Worm (Caenorhabditis elegans) whole organism, L1 larva: Measurements from ENCODE around the gene F09F7.6.

Source experiments
- C04F5.9 ChIP-seq: sonication (generic microtip); optimal IDR thresholded peaks from 2 replicates; lab custom pipeline; 2016; ENCODE audit warnings: missing genetic modification characterization, missing compliant biosample characterization
- C16A3.4 ChIP-seq: fragments of 150-350 bp; optimal IDR thresholded peaks from 2 replicates; lab custom pipeline; 2014; ENCODE audit warnings: missing biosample characterization, missing genetic modification characterization
- C34B4.2 ChIP-seq: sonication (generic microtip); optimal IDR thresholded peaks from 2 replicates; lab custom pipeline; 2017; ENCODE audit warnings: mild to moderate bottlenecking, missing genetic modification characterization, missing compliant biosample characterization
- Y116A8C.19 ChIP-seq: sonication (generic microtip); optimal IDR thresholded peaks from 2 replicates; lab custom pipeline; 2016; ENCODE audit warnings: missing compliant biosample characterization, missing genetic modification characterization, borderline replicate concordance
- aly-2 ChIP-seq: fragments of 150-350 bp; optimal IDR thresholded peaks from 2 replicates; lab custom pipeline; 2014; ENCODE audit warnings: missing biosample characterization, missing genetic modification characterization
- ama-1 ChIP-seq: fragments of 150-350 bp; optimal IDR thresholded peaks from 2 replicates; lab custom pipeline; 2014
- blmp-1 ChIP-seq: fragments of 150-350 bp; optimal IDR thresholded peaks from 2 replicates; lab custom pipeline; 2014; ENCODE audit warnings: missing biosample characterization, missing genetic modification characterization
- ceh-63 ChIP-seq: fragments of 200-800 bp; sonication (Bioruptor generic); optimal IDR thresholded peaks from 2 replicates; lab custom pipeline; 2018; ENCODE audit warnings: mild to moderate bottlenecking, missing genetic modification characterization, missing compliant biosample characterization
- ceh-90 ChIP-seq: sonication (generic microtip); optimal IDR thresholded peaks from 2 replicates; lab custom pipeline; 2016; ENCODE audit warnings: missing genetic modification characterization, missing compliant biosample characterization
- dpl-1 ChIP-seq, 3 experiments: fragments of 150-350 bp in 2 of 3; sonication (generic microtip) in 1 of 3; optimal IDR thresholded peaks; 2 replicates each; lab custom pipeline; 2014 to 2017; ENCODE audit warnings: missing biosample characterization in 3 of 3, missing genetic modification characterization in 3 of 3, missing genetic modification reagents in 3 of 3
- efl-1 ChIP-seq, 4 experiments: fragments of 150-350 bp; optimal IDR thresholded peaks in 3 of 4; peaks in 1 of 4; 1 replicate in 1 of 4; 2 replicates in 3 of 4; lab custom pipeline; 2014; ENCODE audit warnings: missing biosample characterization in 2 of 4, missing genetic modification characterization in 2 of 4, missing genetic modification reagents in 2 of 4
- efl-3 ChIP-seq: fragments of 200-800 bp; sonication (Bioruptor generic); optimal IDR thresholded peaks from 2 replicates; lab custom pipeline; 2018; ENCODE audit warnings: mild to moderate bottlenecking, missing genetic modification characterization, missing compliant biosample characterization
- elt-2 ChIP-seq: sonication (generic microtip); optimal IDR thresholded peaks from 2 replicates; lab custom pipeline; 2016; ENCODE audit warnings: missing genetic modification characterization, mild to moderate bottlenecking, inconsistent platforms, missing compliant biosample characterization, missing genetic modification reagents
- fkh-10 ChIP-seq: sonication (generic microtip); optimal IDR thresholded peaks from 2 replicates; lab custom pipeline; 2017; ENCODE audit warnings: missing biosample characterization, missing genetic modification reagents, missing genetic modification characterization
- fkh-8 ChIP-seq: sonication (generic microtip); optimal IDR thresholded peaks from 2 replicates; lab custom pipeline; 2016; ENCODE audit warnings: mild to moderate bottlenecking, missing genetic modification characterization, missing compliant biosample characterization
- fos-1 ChIP-seq: fragments of 150-350 bp; optimal IDR thresholded peaks from 2 replicates; lab custom pipeline; 2014; ENCODE audit warnings: missing biosample characterization, missing genetic modification characterization
- grh-1 ChIP-seq: fragments of 200-800 bp; sonication (Bioruptor generic); IDR thresholded peaks from 2 replicates; pipeline ENCODE4 v1.3.6; 2022; ENCODE audit warnings: missing genetic modification reagents, missing genetic modification characterization, missing compliant biosample characterization
- hlh-4 ChIP-seq: sonication (generic microtip); optimal IDR thresholded peaks from 2 replicates; lab custom pipeline; 2016; ENCODE audit warnings: mild to moderate bottlenecking, missing genetic modification characterization, missing compliant biosample characterization
- hpl-2 ChIP-seq: fragments of 150-350 bp; optimal IDR thresholded peaks from 2 replicates; lab custom pipeline; 2014; ENCODE audit warnings: missing biosample characterization, missing genetic modification reagents, missing genetic modification characterization
- isw-1 ChIP-seq: fragments of 200-800 bp; sonication (Bioruptor generic); IDR thresholded peaks from 2 replicates; pipeline ENCODE4 v1.3.6; 2022; ENCODE audit warnings: missing genetic modification characterization, missing compliant biosample characterization
- jun-1 ChIP-seq: fragments of 150-350 bp; optimal IDR thresholded peaks from 2 replicates; lab custom pipeline; 2014; ENCODE audit warnings: missing biosample characterization, missing genetic modification reagents, missing genetic modification characterization
- lin-13 ChIP-seq: fragments of 150-350 bp; optimal IDR thresholded peaks from 2 replicates; lab custom pipeline; 2014; ENCODE audit warnings: missing biosample characterization, missing genetic modification reagents, missing genetic modification characterization
- lin-35 ChIP-seq, 2 experiments: fragments of 150-350 bp; optimal IDR thresholded peaks; 2 replicates each; lab custom pipeline; 2014; ENCODE audit warnings: missing biosample characterization in 2 of 2, missing genetic modification characterization in 2 of 2, missing genetic modification reagents in 2 of 2
- lin-39 ChIP-seq: fragments of 150-350 bp; optimal IDR thresholded peaks from 2 replicates; lab custom pipeline; 2014; ENCODE audit warnings: missing biosample characterization, missing genetic modification reagents, missing genetic modification characterization
- lir-3 ChIP-seq: sonication (generic microtip); optimal IDR thresholded peaks from 2 replicates; lab custom pipeline; 2016; ENCODE audit warnings: mild to moderate bottlenecking, missing genetic modification characterization, moderate library complexity, missing compliant biosample characterization; ENCODE audit not compliant: poor library complexity
- mep-1 ChIP-seq: fragments of 150-350 bp; optimal IDR thresholded peaks from 2 replicates; lab custom pipeline; 2014; ENCODE audit warnings: missing biosample characterization, missing genetic modification characterization
- nhr-20 ChIP-seq: sonication (generic microtip); optimal IDR thresholded peaks from 2 replicates; lab custom pipeline; 2016; ENCODE audit warnings: mild to moderate bottlenecking, missing genetic modification characterization, missing compliant biosample characterization
- nhr-47 ChIP-seq: sonication (generic microtip); optimal IDR thresholded peaks from 2 replicates; lab custom pipeline; 2016; ENCODE audit warnings: mild to moderate bottlenecking, missing genetic modification characterization, moderate library complexity, missing compliant biosample characterization
- nhr-71 ChIP-seq: sonication (generic microtip); optimal IDR thresholded peaks from 2 replicates; lab custom pipeline; 2016; ENCODE audit warnings: mild to moderate bottlenecking, missing genetic modification characterization, moderate library complexity, missing compliant biosample characterization
- nhr-84 ChIP-seq: sonication (generic microtip); optimal IDR thresholded peaks from 2 replicates; lab custom pipeline; 2017; ENCODE audit warnings: missing biosample characterization, missing genetic modification characterization
- nhr-85 ChIP-seq: sonication (generic microtip); peaks from one replicate; lab custom pipeline; 2016; ENCODE audit warnings: missing genetic modification characterization, inconsistent platforms, missing compliant biosample characterization
- nhr-90 ChIP-seq: sonication (generic microtip); optimal IDR thresholded peaks from 2 replicates; lab custom pipeline; 2016; ENCODE audit warnings: mild to moderate bottlenecking, missing genetic modification characterization, missing compliant biosample characterization; ENCODE audit not compliant: poor library complexity
- pag-3 ChIP-seq: sonication (generic microtip); optimal IDR thresholded peaks from 2 replicates; lab custom pipeline; 2017; ENCODE audit warnings: missing genetic modification characterization, mild to moderate bottlenecking, missing compliant biosample characterization, antibody characterized with exemption, borderline replicate concordance; ENCODE audit not compliant: insufficient read depth
- pax-3 ChIP-seq: fragments of 200-800 bp; sonication (Bioruptor generic); optimal IDR thresholded peaks from 2 replicates; lab custom pipeline; 2018; ENCODE audit warnings: mild to moderate bottlenecking, missing genetic modification characterization, moderate library complexity, missing compliant biosample characterization
- pqm-1 ChIP-seq: sonication (generic microtip); optimal IDR thresholded peaks from 3 replicates; lab custom pipeline; 2017; ENCODE audit warnings: missing biosample characterization, missing genetic modification characterization
- skn-1 ChIP-seq: fragments of 150-350 bp; optimal IDR thresholded peaks from 2 replicates; lab custom pipeline; 2014; ENCODE audit warnings: missing biosample characterization, missing genetic modification characterization
- snu-23 ChIP-seq: sonication (generic microtip); optimal IDR thresholded peaks from 2 replicates; lab custom pipeline; 2016; ENCODE audit warnings: missing genetic modification characterization, missing compliant biosample characterization
- sup-37 ChIP-seq: fragments of 200-800 bp; sonication (Bioruptor generic); optimal IDR thresholded peaks from 2 replicates; lab custom pipeline; 2018; ENCODE audit warnings: mild to moderate bottlenecking, missing genetic modification characterization, missing compliant biosample characterization
- swsn-7 ChIP-seq: sonication (generic microtip); optimal IDR thresholded peaks from 2 replicates; lab custom pipeline; 2016; ENCODE audit warnings: missing genetic modification characterization, missing compliant biosample characterization
- unc-86 ChIP-seq: sonication (generic microtip); optimal IDR thresholded peaks from 2 replicates; lab custom pipeline; 2016; ENCODE audit warnings: missing genetic modification characterization, missing compliant biosample characterization
- vab-15 ChIP-seq: sonication (generic microtip); optimal IDR thresholded peaks from 2 replicates; lab custom pipeline; 2017; ENCODE audit warnings: missing genotype, mild to moderate bottlenecking, missing genetic modification characterization, missing compliant biosample characterization
- zip-4 ChIP-seq: fragments of 200-800 bp; sonication (Bioruptor generic); optimal IDR thresholded peaks from 2 replicates; lab custom pipeline; 2018; ENCODE audit warnings: mild to moderate bottlenecking, missing genetic modification characterization, moderate library complexity, missing compliant biosample characterization
- ztf-4 ChIP-seq: fragments of 150-350 bp; optimal IDR thresholded peaks from 2 replicates; lab custom pipeline; 2014; ENCODE audit warnings: missing biosample characterization, missing genetic modification characterization

The F09F7.6 gene

ce11 chrIII:5506023-5506597, 45.8 kb downstream of the F09F7.6 start (continued):
- TF ChIP-seq elt-2 (tag; lab: Kevin White, UChicago): peak; percentile 61
- TF ChIP-seq, all 84 proteins: peak for 16

- no peak for TF ChIP-seq lin-39 (tag; lab: Kevin White, UChicago)
- TF ChIP-seq jun-1 (tag; lab: Kevin White, UChicago): no peak
- TF ChIP-seq C04F5.9 (tag; lab: Kevin White, UChicago): no peak
- no peak for TF ChIP-seq mep-1 (tag; lab: Kevin White, UChicago)
- TF ChIP-seq isw-1 (GFP tag; lab: Robert Waterston, UW): no peak
- no peak for TF ChIP-seq skn-1 (tag; lab: Kevin White, UChicago)
- no peak for TF ChIP-seq efl-1 (optimal IDR thresholded peaks at IDR 0.05; lab: Kevin White, UChicago)
- peak in 1 of 2 experiments; percentile 90 for TF ChIP-seq efl-1 (GFP tag; optimal IDR thresholded peaks at IDR 0.05 in 1 of 2; lab: Kevin White, UChicago)
- TF ChIP-seq lir-3: peak; percentile 5
- TF ChIP-seq lin-13: no peak
- TF ChIP-seq ceh-90: no peak
- no peak for TF ChIP-seq ztf-4
- no peak for TF ChIP-seq zip-4 (GFP tag; lab: Kevin White, UChicago)
- TF ChIP-seq hpl-2 (GFP tag; lab: Kevin White, UChicago): no peak
- peak; percentile 76 for TF ChIP-seq aly-2
- no peak for TF ChIP-seq hlh-4
- TF ChIP-seq ama-1 (lab: Kevin White, UChicago): no peak
- no peak for TF ChIP-seq vab-15 (tag; lab: Kevin White, UChicago)
- no peak for TF ChIP-seq fkh-10 (GFP tag; lab: Kevin White, UChicago)
- no peak for TF ChIP-seq unc-86 (tag; lab: Kevin White, UChicago)
- TF ChIP-seq pqm-1 (tag; lab: Kevin White, UChicago): no peak
- no peak for TF ChIP-seq nhr-84 (tag; lab: Kevin White, UChicago)
These were observed 46.4 kb downstream of the F09F7.6 start for ce11 chrIII:5505474-5506022.

ce11 chrIII:5504725-5505473, 47.0 kb downstream of the F09F7.6 start:
- TF ChIP-seq fkh-10 (GFP tag; lab: Kevin White, UChicago): no peak
- TF ChIP-seq fkh-8 (tag; lab: Kevin White, UChicago): no peak
- TF ChIP-seq fos-1 (tag; lab: Kevin White, UChicago): no peak
- peak; percentile 64 for TF ChIP-seq nhr-85 (tag; lab: Kevin White, UChicago)
- TF ChIP-seq ama-1 (lab: Kevin White, UChicago): peak; percentile 7
- TF ChIP-seq pag-3 (tag; lab: Kevin White, UChicago): no peak
- TF ChIP-seq Y116A8C.19 (tag; lab: Kevin White, UChicago): no peak
- TF ChIP-seq nhr-90 (tag; lab: Kevin White, UChicago): no peak
- TF ChIP-seq pax-3 (tag; lab: Kevin White, UChicago): no peak
- TF ChIP-seq efl-1 (optimal IDR thresholded peaks at IDR 0.05; lab: Kevin White, UChicago): no peak
- TF ChIP-seq efl-1 (GFP tag; optimal IDR thresholded peaks at IDR 0.05 in 1 of 2; lab: Kevin White, UChicago): peak in 1 of 2 experiments; percentile 92
- TF ChIP-seq vab-15 (tag; lab: Kevin White, UChicago): no peak
- TF ChIP-seq nhr-71: no peak
- TF ChIP-seq ceh-90: no peak

DNA sequence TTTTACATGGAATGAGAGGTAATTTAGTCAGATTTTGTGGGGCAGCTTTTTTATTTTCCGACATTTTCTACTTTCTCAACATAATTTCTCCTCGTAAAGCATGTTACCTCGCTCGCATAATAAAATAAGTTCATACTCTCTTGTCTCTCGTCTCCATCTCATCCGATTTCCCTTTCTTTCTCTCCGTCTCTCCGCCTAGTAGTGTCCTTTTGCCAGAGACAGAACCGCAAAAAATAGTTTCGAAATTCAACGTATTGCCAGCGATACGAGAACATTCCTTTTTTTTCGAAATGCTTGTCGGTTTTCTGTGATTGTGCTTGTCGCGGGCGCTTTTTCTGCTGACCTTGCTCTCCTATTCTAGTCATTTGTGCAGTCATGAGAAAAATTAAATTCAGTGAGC, 47.8 kb downstream of the F09F7.6 start:
- TF ChIP-seq blmp-1 (tag; lab: Kevin White, UChicago) (peak; percentile 83), nhr-20 (tag; lab: Kevin White, UChicago) (peak; percentile 72), efl-3 (no peak), nhr-47 (peak; percentile 64), C16A3.4 (tag; lab: Kevin White, UChicago) (peak; percentile 13), Y116A8C.19 (tag; lab: Kevin White, UChicago) (no peak), ceh-90 (no peak), dpl-1 (GFP tag; optimal IDR thresholded peaks at IDR 0.05; lab: Kevin White, UChicago) (peak; percentile 39 to 50 (median 40)), hpl-2 (GFP tag; lab: Kevin White, UChicago) (no peak), lin-35 (GFP tag; optimal IDR thresholded peaks at IDR 0.05; lab: Kevin White, UChicago) (peak; percentile 59 to 70), nhr-85 (tag; lab: Kevin White, UChicago) (peak; percentile 90), ztf-4 (peak; percentile 52), swsn-7 (tag; lab: Kevin White, UChicago) (peak; percentile 54), C34B4.2 (tag; lab: Kevin White, UChicago) (no peak), snu-23 (GFP tag; lab: Kevin White, UChicago) (peak; percentile 77), sup-37 (GFP tag; lab: Kevin White, UChicago) (no peak), lin-39 (tag; lab: Kevin White, UChicago) (no peak), grh-1 (GFP tag; lab: Robert Waterston, UW) (no peak), ama-1 (lab: Kevin White, UChicago) (peak; percentile 91), ceh-63 (GFP tag; lab: Kevin White, UChicago) (no peak)
